Worm (Caenorhabditis elegans) whole organism, L2 larva: ENCODE results near the gene coh-1.

Experiments used
- ama-1 ChIP-seq: fragments of 150-350 bp; optimal IDR thresholded peaks from 2 replicates; lab custom pipeline; 2018; ENCODE audit warnings: inconsistent platforms
- dmd-4 ChIP-seq: sonication (generic microtip); optimal IDR thresholded peaks from 2 replicates; lab custom pipeline; 2017; ENCODE audit warnings: missing biosample characterization, missing genetic modification characterization
- fos-1 ChIP-seq: fragments of 150-350 bp; optimal IDR thresholded peaks from 2 replicates; lab custom pipeline; 2014; ENCODE audit warnings: missing biosample characterization, missing genetic modification characterization
- lin-13 ChIP-seq: fragments of 150-350 bp; optimal IDR thresholded peaks from 2 replicates; lab custom pipeline; 2014; ENCODE audit warnings: missing biosample characterization, missing genetic modification reagents, missing genetic modification characterization

DNA sequence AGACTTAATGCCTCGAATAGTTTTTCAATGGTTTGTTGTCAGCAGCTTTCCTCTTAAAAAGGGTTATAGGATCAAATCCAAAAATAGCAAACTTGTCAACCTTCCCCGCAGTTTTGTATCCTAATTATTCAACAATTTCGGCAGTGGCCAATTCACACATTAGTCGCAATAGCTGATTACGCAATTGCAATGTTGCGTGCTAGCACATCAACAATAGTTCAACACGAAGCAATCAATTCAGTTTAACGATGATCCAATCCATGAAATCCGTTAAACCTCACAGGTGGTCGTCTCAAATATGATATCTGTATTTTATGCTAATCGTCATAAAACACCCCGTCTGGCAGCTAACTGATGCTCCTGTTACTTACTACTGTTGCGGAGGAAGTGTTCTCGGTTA, 22.2 kb downstream of the coh-1 start:
- TF ChIP-seq ama-1 (lab: Kevin White, UChicago): no peak
- TF ChIP-seq lin-13: no peak
- no peak for TF ChIP-seq dmd-4
- no peak for TF ChIP-seq fos-1
